Worm (Caenorhabditis elegans): ENCODE data around the gene C48A7.16.

C48A7.16 gene

DNA sequence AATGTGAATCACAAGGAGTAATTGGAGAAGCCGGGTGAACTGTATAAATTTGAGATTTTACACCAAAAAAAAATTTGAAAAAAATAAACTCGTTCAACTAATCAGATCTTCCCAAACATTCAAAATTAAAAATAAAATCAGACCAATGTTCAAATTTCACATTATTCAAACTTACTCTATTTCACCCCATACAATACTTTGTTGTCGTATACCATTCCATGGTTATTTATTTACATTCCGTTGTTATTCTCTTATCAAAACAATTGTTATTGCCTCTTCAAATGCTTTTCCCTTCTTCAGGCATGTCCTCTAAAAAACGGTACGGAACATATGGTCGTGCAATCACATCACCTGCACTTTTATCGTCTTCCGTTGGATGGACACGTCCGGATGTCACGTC is 18.9 kb downstream of the C48A7.16 start, which contains the start of gene unc-82:
unc-82 (plus strand) TSS at position 301 of the 400 bp plus-strand sequence.
- TF ChIP-seq nhr-12 (tag; optimal IDR thresholded peaks at IDR 0.05), result no peak
- no peak for TF ChIP-seq nhr-28 (tag; optimal IDR thresholded peaks at IDR 0.05)
- no peak for TF ChIP-seq nhr-25 (tag; optimal IDR thresholded peaks at IDR 0.05)
- TF ChIP-seq nhr-43 (tag; optimal IDR thresholded peaks at IDR 0.05; ENCODE audit: poor library complexity, severe bottlenecking), result no peak
- no peak for TF ChIP-seq ztf-11 (tag; optimal IDR thresholded peaks at IDR 0.05)
- no peak for TF ChIP-seq nhr-237 (tag; optimal IDR thresholded peaks at IDR 0.05)
- TF ChIP-seq nhr-23 (tag; optimal IDR thresholded peaks at IDR 0.05), result no peak
- no peak for TF ChIP-seq lsy-12 (tag; optimal IDR thresholded peaks at IDR 0.05)
- no peak for TF ChIP-seq ama-1 (optimal IDR thresholded peaks at IDR 0.05)

DNA sequence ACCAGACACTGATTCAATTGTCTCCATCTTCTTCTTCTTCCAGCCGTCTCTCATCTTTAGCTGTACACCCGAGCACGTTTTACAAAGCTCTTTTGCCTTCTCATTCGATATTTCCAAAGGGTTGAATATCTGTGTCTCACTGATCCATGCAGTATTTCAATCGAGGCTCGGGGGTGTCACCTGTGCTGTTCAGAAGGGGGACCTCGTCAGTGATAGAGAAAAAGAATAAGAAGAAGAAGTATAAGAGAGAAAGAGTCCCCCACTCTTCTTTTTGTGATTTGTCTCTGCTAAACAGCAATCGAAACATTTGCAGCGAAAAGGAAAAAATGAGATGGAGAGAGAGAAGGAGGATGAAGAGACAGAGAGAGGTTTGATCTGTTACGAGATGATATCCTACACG is 20.8 kb downstream of the C48A7.16 start:
- TF ChIP-seq nfya-1 (tag; optimal IDR thresholded peaks at IDR 0.05; ENCODE audit: insufficient read depth) (peak; percentile 7), zag-1 (tag; optimal IDR thresholded peaks at IDR 0.05) (no peak)

DNA sequence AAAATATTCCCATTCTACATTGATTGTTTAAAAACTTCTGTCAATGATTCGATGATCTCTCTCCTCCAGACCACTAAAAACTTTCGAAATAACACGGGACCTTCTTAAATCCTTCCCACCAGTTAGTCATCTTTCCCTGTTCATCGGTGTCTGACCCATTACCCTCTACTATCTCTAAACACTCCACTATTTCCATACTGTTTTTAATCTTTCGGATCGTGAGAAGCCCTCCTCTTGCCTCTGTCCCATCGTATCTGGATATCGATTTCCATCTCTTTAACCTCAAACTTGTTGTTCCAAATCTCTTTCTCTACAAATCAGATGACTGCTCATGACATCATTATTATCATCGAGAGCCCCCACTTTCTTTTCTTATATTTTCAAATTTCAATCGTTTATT is 23.1 kb downstream of the C48A7.16 start:
- TF ChIP-seq mml-1 (tag; optimal IDR thresholded peaks at IDR 0.05), result no peak
- TF ChIP-seq ama-1 (optimal IDR thresholded peaks at IDR 0.05), result no peak
- TF ChIP-seq nhr-23 (tag; optimal IDR thresholded peaks at IDR 0.05), result no peak
- no peak for TF ChIP-seq mdl-1 (tag; optimal IDR thresholded peaks at IDR 0.05)
- TF ChIP-seq ztf-11 (tag; optimal IDR thresholded peaks at IDR 0.05), result no peak
- TF ChIP-seq elt-3 (tag; optimal IDR thresholded peaks at IDR 0.05), result no peak
- TF ChIP-seq nhr-76 (tag; optimal IDR thresholded peaks at IDR 0.05), result no peak
- TF ChIP-seq nhr-28 (tag; optimal IDR thresholded peaks at IDR 0.05), result no peak
- no peak for TF ChIP-seq lin-39 (tag; optimal IDR thresholded peaks at IDR 0.05)
- TF ChIP-seq fkh-2 (tag; optimal IDR thresholded peaks at IDR 0.05), result no peak
- TF ChIP-seq nhr-12 (tag; optimal IDR thresholded peaks at IDR 0.05), result no peak
- TF ChIP-seq ceh-16 (tag; optimal IDR thresholded peaks at IDR 0.05), result no peak
- TF ChIP-seq nhr-77 (tag; optimal IDR thresholded peaks at IDR 0.05), result no peak
- no peak for TF ChIP-seq eor-1 (tag; optimal IDR thresholded peaks at IDR 0.05)
- TF ChIP-seq nhr-43 (tag; optimal IDR thresholded peaks at IDR 0.05; ENCODE audit: poor library complexity, severe bottlenecking), result no peak

DNA sequence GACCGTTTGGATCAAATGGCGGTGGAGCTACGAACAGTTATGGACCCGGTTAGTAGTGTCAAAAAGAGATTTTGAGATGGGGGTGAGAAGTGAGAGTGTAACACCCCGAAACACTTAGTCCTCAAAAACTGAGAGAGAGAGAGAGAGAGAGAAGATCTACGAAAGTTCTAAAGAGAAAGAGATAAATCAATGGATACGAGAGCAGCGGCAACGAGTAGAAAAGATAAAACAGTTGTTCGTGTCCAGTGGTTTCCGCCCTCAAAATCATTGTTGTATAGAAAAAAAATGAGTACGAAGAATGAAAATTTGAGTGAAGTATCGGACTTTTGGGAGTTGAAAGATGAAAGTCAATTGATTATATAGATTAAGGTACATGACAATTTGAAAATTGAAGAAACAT is 23.7 kb downstream of the C48A7.16 start:
- TF ChIP-seq nhr-23 (tag; optimal IDR thresholded peaks at IDR 0.05), result no peak
- no peak for TF ChIP-seq fkh-2 (tag; optimal IDR thresholded peaks at IDR 0.05)
- TF ChIP-seq mml-1 (tag; optimal IDR thresholded peaks at IDR 0.05), result no peak
- no peak for TF ChIP-seq nhr-76 (tag; optimal IDR thresholded peaks at IDR 0.05)
- TF ChIP-seq elt-2 (tag; optimal IDR thresholded peaks at IDR 0.05), result no peak
- TF ChIP-seq nhr-67 (tag; optimal IDR thresholded peaks at IDR 0.05), result no peak
- no peak for TF ChIP-seq nfya-1 (tag; optimal IDR thresholded peaks at IDR 0.05; ENCODE audit: insufficient read depth)
- no peak for TF ChIP-seq ceh-16 (tag; optimal IDR thresholded peaks at IDR 0.05)

DNA sequence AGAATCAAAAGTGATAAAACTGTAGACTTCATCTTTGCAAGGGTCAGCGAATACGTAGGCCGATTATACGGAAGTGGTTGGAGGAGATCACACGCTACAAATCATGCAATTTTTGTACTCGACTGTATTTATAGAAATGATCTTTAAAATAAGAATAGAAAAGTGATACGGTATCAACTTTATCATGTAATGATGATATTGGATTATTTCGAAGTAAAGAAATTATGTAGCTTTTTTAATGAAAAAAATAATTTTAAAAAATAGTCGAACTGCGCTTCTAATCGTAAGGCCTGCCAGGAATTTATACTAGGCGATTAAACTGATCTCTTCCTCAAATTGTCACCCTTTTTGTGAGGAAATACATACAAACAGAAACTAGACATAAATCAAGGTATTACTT is 28.6 kb downstream of the C48A7.16 start, which contains the start of gene B0496.11:
B0496.11 (minus strand) TSS at position 101 of the 400 bp plus-strand sequence.
- no peak for TF ChIP-seq jun-1 (tag; optimal IDR thresholded peaks at IDR 0.05)
- TF ChIP-seq unc-62 (GFP tag; optimal IDR thresholded peaks at IDR 0.05), result no peak
- no peak for TF ChIP-seq pqm-1 (tag; optimal IDR thresholded peaks at IDR 0.05)

DNA sequence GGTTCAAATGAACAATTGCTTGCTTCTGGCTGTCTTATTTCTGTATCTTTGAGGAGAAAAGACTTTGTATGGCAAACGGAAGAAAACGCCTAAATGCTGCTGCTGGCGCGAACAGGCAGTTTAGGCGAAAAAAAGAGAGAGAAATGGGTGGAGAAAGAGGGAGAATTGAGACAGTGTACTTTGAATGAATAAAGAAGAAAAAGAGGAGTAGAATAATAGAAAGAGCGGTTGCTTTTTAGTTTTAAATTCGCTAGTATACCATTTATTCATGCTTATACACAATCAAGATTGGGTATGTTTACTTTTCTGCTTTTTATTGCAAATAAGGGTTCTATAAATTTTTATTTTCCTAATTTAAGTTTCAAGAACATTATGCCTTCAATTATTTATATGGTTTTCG is 34.1 kb downstream of the C48A7.16 start:
- TF ChIP-seq sea-2 (GFP tag; optimal IDR thresholded peaks at IDR 0.05), result no peak
- TF ChIP-seq fkh-2 (tag; optimal IDR thresholded peaks at IDR 0.05), result no peak
- TF ChIP-seq nhr-12 (tag; optimal IDR thresholded peaks at IDR 0.05), result no peak
- TF ChIP-seq ceh-9 (tag; optimal IDR thresholded peaks at IDR 0.05), result no peak
- no peak for TF ChIP-seq unc-62 (GFP tag; optimal IDR thresholded peaks at IDR 0.05)
- TF ChIP-seq elt-2 (tag; optimal IDR thresholded peaks at IDR 0.05), result no peak
- TF ChIP-seq egl-27 (tag; optimal IDR thresholded peaks at IDR 0.05), result no peak
- no peak for TF ChIP-seq aly-2 (tag; optimal IDR thresholded peaks at IDR 0.05)
- no peak for TF ChIP-seq mml-1 (tag; optimal IDR thresholded peaks at IDR 0.05)
- TF ChIP-seq mdl-1 (tag; optimal IDR thresholded peaks at IDR 0.05), result no peak
- no peak for TF ChIP-seq nhr-25 (tag; optimal IDR thresholded peaks at IDR 0.05)

DNA sequence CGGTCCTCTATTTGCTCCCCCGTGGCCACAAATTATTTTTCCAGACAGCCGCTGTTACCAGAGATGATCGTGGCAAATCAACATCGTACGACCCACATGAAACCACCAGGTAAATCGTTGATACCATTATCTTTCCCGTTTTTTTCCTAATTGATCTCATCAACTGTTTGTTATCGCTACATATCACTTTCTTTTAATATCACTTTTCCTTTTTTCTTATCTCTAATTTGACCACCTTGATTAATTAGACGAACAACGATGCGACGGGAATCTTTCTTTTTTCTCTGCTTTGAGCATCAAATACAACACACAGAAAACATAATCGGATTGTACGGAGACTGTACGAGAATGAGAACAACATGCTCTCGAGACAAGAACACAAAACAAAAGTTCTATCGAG is 35.0 kb downstream of the C48A7.16 start:
- peak; percentile 8 for TF ChIP-seq nhr-43 (tag; optimal IDR thresholded peaks at IDR 0.05; ENCODE audit: poor library complexity, severe bottlenecking)
- TF ChIP-seq elt-2 (tag; optimal IDR thresholded peaks at IDR 0.05), result peak; percentile 20
- no peak for TF ChIP-seq hmg-11 (tag; optimal IDR thresholded peaks at IDR 0.05)
- TF ChIP-seq ceh-9 (tag; optimal IDR thresholded peaks at IDR 0.05), result no peak

All from whole organism, L3 larva.